Worm (Caenorhabditis elegans) whole organism, midembryonic: ENCODE measurements around the gene snap-29.

Experiments used
- klf-2 ChIP-seq: fragments of 200-800 bp; sonication (Bioruptor generic); conservative IDR thresholded peaks from 2 replicates; pipeline ENCODE4 v1.3.6; 2022; ENCODE audit warnings: missing genetic modification reagents, missing genetic modification characterization, missing compliant biosample characterization
- ref-1 ChIP-seq: fragments of 200-800 bp; sonication (Bioruptor generic); conservative IDR thresholded peaks from 2 replicates; pipeline ENCODE4 v1.3.6; 2022; ENCODE audit warnings: missing genetic modification reagents, missing genetic modification characterization, missing compliant biosample characterization
- tab-1 ChIP-seq: fragments of 200-800 bp; sonication (Bioruptor generic); IDR thresholded peaks from 2 replicates; pipeline ENCODE4 v1.3.6; 2022; ENCODE audit warnings: missing genetic modification characterization, missing compliant biosample characterization

- TF ChIP-seq ref-1 (GFP tag; lab: Robert Waterston, UW) (no peak), tab-1 (GFP tag; lab: Robert Waterston, UW) (no peak), klf-2 (no peak)
Observed at ce11 chrIII:8763111-8763510, 12.9 kb upstream of the snap-29 start.
